Fruit fly (Drosophila melanogaster) whole organism, embryonic: Measurements from ENCODE around the gene Obp99c.

Experiments used
- Abd-B ChIP-seq: fragments of 200-800 bp; sonication (Bioruptor generic); optimal IDR thresholded peaks from 2 replicates; lab custom pipeline; 2018; ENCODE audit warnings: missing biosample characterization, mild to moderate bottlenecking, missing genetic modification characterization, moderate library complexity
- Atf-2 ChIP-seq: fragments of 200-800 bp; sonication (Bioruptor generic); optimal IDR thresholded peaks from 2 replicates; lab custom pipeline; 2016; ENCODE audit warnings: missing biosample characterization, missing genetic modification characterization
- Atf3 ChIP-seq: fragments of 200-800 bp; sonication (Bioruptor generic); optimal IDR thresholded peaks from 3 replicates; lab custom pipeline; 2016; ENCODE audit warnings: missing biosample characterization, missing genetic modification characterization
- CG10959 ChIP-seq: fragments of 200-800 bp; sonication (Bioruptor generic); IDR thresholded peaks from 2 replicates; pipeline ENCODE4 v1.3.6; 2022; ENCODE audit warnings: missing biosample characterization, missing genetic modification characterization
- CG12769 ChIP-seq: fragments of 200-800 bp; sonication (Bioruptor generic); optimal IDR thresholded peaks from 2 replicates; lab custom pipeline; 2019; ENCODE audit warnings: missing biosample characterization, mild to moderate bottlenecking, missing genetic modification characterization, moderate library complexity
- CG14050 ChIP-seq: fragments of 200-800 bp; sonication (Bioruptor generic); IDR thresholded peaks from 3 replicates; pipeline ENCODE4 v1.3.6; 2022; ENCODE audit warnings: missing biosample characterization, missing genetic modification characterization
- CG14965 ChIP-seq: fragments of 200-800 bp; sonication (Bioruptor generic); optimal IDR thresholded peaks from 2 replicates; lab custom pipeline; 2016; ENCODE audit warnings: missing biosample characterization, missing genetic modification characterization, borderline replicate concordance
- CG15269 ChIP-seq: fragments of 200-800 bp; sonication (Bioruptor generic); optimal IDR thresholded peaks from 2 replicates; lab custom pipeline; 2018; ENCODE audit warnings: missing biosample characterization, mild to moderate bottlenecking, missing genetic modification characterization, moderate library complexity
- CG17186 ChIP-seq: fragments of 200-800 bp; sonication (Bioruptor generic); optimal IDR thresholded peaks from 3 replicates; lab custom pipeline; 2017; ENCODE audit warnings: missing biosample characterization, missing genetic modification reagents, missing genetic modification characterization
- CG1832 ChIP-seq: fragments of 200-800 bp; sonication (Bioruptor generic); optimal IDR thresholded peaks from 2 replicates; lab custom pipeline; 2017; ENCODE audit warnings: missing biosample characterization, mild to moderate bottlenecking, missing genetic modification characterization, inconsistent platforms
- CG18619 ChIP-seq: fragments of 200-800 bp; sonication (Bioruptor generic); optimal IDR thresholded peaks from 3 replicates; lab custom pipeline; 2017; ENCODE audit warnings: missing biosample characterization, mild to moderate bottlenecking, missing genetic modification characterization
- CG18764 ChIP-seq: fragments of 200-800 bp; sonication (Bioruptor generic); optimal IDR thresholded peaks from 3 replicates; lab custom pipeline; 2016; ENCODE audit warnings: missing biosample characterization, missing genetic modification characterization
- CG2199 ChIP-seq: fragments of 200-800 bp; sonication (Bioruptor generic); IDR thresholded peaks from 3 replicates; pipeline ENCODE4 v1.3.6; 2022; ENCODE audit warnings: missing biosample characterization, missing genetic modification characterization
- CG2875 ChIP-seq: fragments of 200-800 bp; sonication (Bioruptor generic); optimal IDR thresholded peaks from 2 replicates; lab custom pipeline; 2017; ENCODE audit warnings: missing biosample characterization, mild to moderate bottlenecking, missing genetic modification characterization, missing genetic modification reagents
- CG30431 ChIP-seq: fragments of 200-800 bp; sonication (Bioruptor generic); optimal IDR thresholded peaks from 2 replicates; lab custom pipeline; 2017; ENCODE audit warnings: missing biosample characterization, missing genetic modification characterization
- CG3407 ChIP-seq: fragments of 200-800 bp; sonication (Bioruptor generic); optimal IDR thresholded peaks from 2 replicates; lab custom pipeline; 2018; ENCODE audit warnings: missing biosample characterization, mild to moderate bottlenecking, missing genetic modification characterization
- CG6765 ChIP-seq: fragments of 200-800 bp; sonication (Bioruptor generic); optimal IDR thresholded peaks from 3 replicates; lab custom pipeline; 2017; ENCODE audit warnings: missing biosample characterization, mild to moderate bottlenecking, missing genetic modification characterization
- CG7271 ChIP-seq: fragments of 200-800 bp; sonication (Bioruptor generic); optimal IDR thresholded peaks from 2 replicates; lab custom pipeline; 2018; ENCODE audit warnings: missing biosample characterization, mild to moderate bottlenecking, missing genetic modification characterization, moderate library complexity
- CG7372 ChIP-seq: fragments of 200-800 bp; sonication (Bioruptor generic); IDR thresholded peaks from 2 replicates; pipeline ENCODE4 v1.3.6; 2022; ENCODE audit warnings: missing biosample characterization, missing genetic modification characterization
- CG9215 ChIP-seq: fragments of 200-800 bp; sonication (Bioruptor generic); IDR thresholded peaks from 2 replicates; pipeline ENCODE4 v1.3.6; 2022; ENCODE audit warnings: missing biosample characterization, missing genetic modification characterization
- Chrac-16 ChIP-seq: fragments of 200-800 bp; sonication (Bioruptor generic); optimal IDR thresholded peaks from 3 replicates; lab custom pipeline; 2016; ENCODE audit warnings: missing biosample characterization, missing genetic modification characterization
- Deaf1 ChIP-seq: fragments of 200-800 bp; optimal IDR thresholded peaks from 3 replicates; lab custom pipeline; 2019; ENCODE audit warnings: missing biosample characterization, mild to moderate bottlenecking, missing genetic modification characterization, moderate library complexity
- Eip74EF ChIP-seq, 2 experiments: fragments of 200-800 bp in 1 of 2; fragments of >200 bp in 1 of 2; sonication (Bioruptor generic) in 1 of 2; optimal IDR thresholded peaks; 2 replicates each; lab custom pipeline; 2017 to 2019; ENCODE audit warnings: missing biosample characterization in 2 of 2, missing genetic modification characterization in 2 of 2, mild to moderate bottlenecking in 1 of 2, moderate library complexity in 1 of 2
- Fer2 ChIP-seq: fragments of 200-800 bp; sonication (Bioruptor generic); optimal IDR thresholded peaks from 2 replicates; lab custom pipeline; 2018; ENCODE audit warnings: missing biosample characterization, mild to moderate bottlenecking, missing genetic modification characterization, moderate library complexity
- HmgD ChIP-seq: fragments of 200-800 bp; sonication (Bioruptor generic); optimal IDR thresholded peaks from 3 replicates; lab custom pipeline; 2016; ENCODE audit warnings: missing biosample characterization, missing genetic modification characterization
- Lim3 ChIP-seq: fragments of 200-800 bp; sonication (Bioruptor generic); IDR thresholded peaks from 2 replicates; pipeline ENCODE4 v1.3.6; 2022; ENCODE audit warnings: missing biosample characterization, missing genetic modification characterization
- Rx ChIP-seq: fragments of 200-800 bp; sonication (Bioruptor generic); IDR thresholded peaks from 2 replicates; pipeline ENCODE4 v1.3.6; 2022; ENCODE audit warnings: missing biosample characterization, missing genetic modification characterization
- aop ChIP-seq: fragments of 200-800 bp; sonication (Bioruptor generic); IDR thresholded peaks from 2 replicates; pipeline ENCODE4 v1.3.6; 2022; ENCODE audit warnings: missing biosample characterization, missing genetic modification characterization
- bab2 ChIP-seq: fragments of 200-800 bp; sonication (Bioruptor generic); optimal IDR thresholded peaks from 2 replicates; lab custom pipeline; 2016; ENCODE audit warnings: missing biosample characterization, missing genetic modification characterization
- chn ChIP-seq: fragments of 200-800 bp; sonication (Bioruptor generic); optimal IDR thresholded peaks from 2 replicates; lab custom pipeline; 2016; ENCODE audit warnings: missing biosample characterization, missing genetic modification characterization
- crp ChIP-seq, 2 experiments: fragments of 200-800 bp; sonication (Bioruptor generic); optimal IDR thresholded peaks; 2 replicates in 1 of 2; 3 replicates in 1 of 2; lab custom pipeline; 2017; ENCODE audit warnings: missing biosample characterization in 2 of 2, missing genetic modification characterization in 2 of 2, mild to moderate bottlenecking in 1 of 2, moderate library complexity in 1 of 2
- dimm ChIP-seq: fragments of 200-800 bp; sonication (Bioruptor generic); IDR thresholded peaks from 2 replicates; pipeline ENCODE4 v1.3.6; 2022; ENCODE audit warnings: missing biosample characterization, missing genetic modification characterization
- dmrt11E ChIP-seq: fragments of 200-800 bp; sonication (Bioruptor generic); optimal IDR thresholded peaks from 3 replicates; lab custom pipeline; 2018; ENCODE audit warnings: missing biosample characterization, mild to moderate bottlenecking, missing genetic modification characterization, moderate library complexity
- dmrt99B ChIP-seq: fragments of 200-800 bp; sonication (Bioruptor generic); optimal IDR thresholded peaks from 2 replicates; lab custom pipeline; 2018; ENCODE audit warnings: missing biosample characterization, mild to moderate bottlenecking, missing genetic modification characterization, moderate library complexity
- esg ChIP-seq: fragments of 200-800 bp; sonication (Bioruptor generic); conservative IDR thresholded peaks from 2 replicates; pipeline ENCODE4 v1.3.6; 2022; ENCODE audit warnings: missing biosample characterization, missing genetic modification characterization
- gt ChIP-seq: fragments of 200-800 bp; sonication (Bioruptor generic); IDR thresholded peaks from 2 replicates; pipeline ENCODE4 v1.3.6; 2022; ENCODE audit warnings: missing biosample characterization, missing genetic modification characterization
- klu ChIP-seq: fragments of 200-800 bp; sonication (Bioruptor generic); IDR thresholded peaks from 2 replicates; pipeline ENCODE4 v1.3.6; 2022; ENCODE audit warnings: missing biosample characterization, missing genetic modification characterization
- knrl ChIP-seq: fragments of 200-800 bp; sonication (Bioruptor generic); IDR thresholded peaks from 3 replicates; pipeline ENCODE4 v1.3.6; 2022; ENCODE audit warnings: missing biosample characterization, missing genetic modification characterization; ENCODE audit not compliant: partially characterized antibody
- lab ChIP-seq: fragments of 200-800 bp; sonication (Bioruptor generic); optimal IDR thresholded peaks from 3 replicates; lab custom pipeline; 2017; ENCODE audit warnings: missing biosample characterization, missing genetic modification characterization, mild to moderate bottlenecking, moderate library complexity, missing genetic modification reagents
- lilli ChIP-seq: fragments of 200-800 bp; sonication (Bioruptor generic); optimal IDR thresholded peaks from 3 replicates; lab custom pipeline; 2016; ENCODE audit warnings: missing biosample characterization, missing genetic modification characterization
- lola ChIP-seq, 3 experiments: fragments of >200 bp in 2 of 3; fragments of 200-800 bp in 1 of 3; sonication (Bioruptor generic) in 1 of 3; optimal IDR thresholded peaks; 2 replicates each; lab custom pipeline; 2017 to 2019; ENCODE audit warnings: missing biosample characterization in 3 of 3, missing genetic modification characterization in 3 of 3, mild to moderate bottlenecking in 1 of 3, moderate library complexity in 1 of 3
- mld ChIP-seq: fragments of 200-800 bp; sonication (Bioruptor generic); IDR thresholded peaks from 3 replicates; pipeline ENCODE4 v1.3.6; 2022; ENCODE audit warnings: missing biosample characterization, missing genetic modification characterization; ENCODE audit not compliant: partially characterized antibody
- peb ChIP-seq: fragments of 200-800 bp; sonication (Bioruptor generic); IDR thresholded peaks from 2 replicates; pipeline ENCODE4 v1.3.6; 2022; ENCODE audit warnings: missing biosample characterization, missing genetic modification characterization
- pfk ChIP-seq: fragments of 200-800 bp; sonication (Bioruptor generic); optimal IDR thresholded peaks from 2 replicates; lab custom pipeline; 2018; ENCODE audit warnings: missing biosample characterization, mild to moderate bottlenecking, missing genetic modification characterization, moderate library complexity
- ro ChIP-seq: fragments of 200-800 bp; sonication (Bioruptor generic); IDR thresholded peaks from 2 replicates; pipeline ENCODE4 v1.3.6; 2022; ENCODE audit warnings: missing biosample characterization, missing genetic modification characterization
- salm ChIP-seq: fragments of 200-800 bp; sonication (Bioruptor generic); optimal IDR thresholded peaks from 2 replicates; lab custom pipeline; 2018; ENCODE audit warnings: missing biosample characterization, mild to moderate bottlenecking, missing genetic modification characterization
- sna ChIP-seq: fragments of 200-800 bp; sonication (Bioruptor generic); IDR thresholded peaks from 2 replicates; pipeline ENCODE4 v1.3.6; 2022; ENCODE audit warnings: missing biosample characterization, missing genetic modification characterization; ENCODE audit not compliant: partially characterized antibody
- so ChIP-seq: fragments of 200-800 bp; sonication (Bioruptor generic); IDR thresholded peaks from 3 replicates; pipeline ENCODE4 v1.3.6; 2022; ENCODE audit warnings: missing biosample characterization, missing genetic modification characterization
- ssp ChIP-seq: fragments of 200-800 bp; sonication (Bioruptor generic); IDR thresholded peaks from 2 replicates; pipeline ENCODE4 v1.3.6; 2022; ENCODE audit warnings: missing biosample characterization, missing genetic modification characterization

Obp99c gene

DNA sequence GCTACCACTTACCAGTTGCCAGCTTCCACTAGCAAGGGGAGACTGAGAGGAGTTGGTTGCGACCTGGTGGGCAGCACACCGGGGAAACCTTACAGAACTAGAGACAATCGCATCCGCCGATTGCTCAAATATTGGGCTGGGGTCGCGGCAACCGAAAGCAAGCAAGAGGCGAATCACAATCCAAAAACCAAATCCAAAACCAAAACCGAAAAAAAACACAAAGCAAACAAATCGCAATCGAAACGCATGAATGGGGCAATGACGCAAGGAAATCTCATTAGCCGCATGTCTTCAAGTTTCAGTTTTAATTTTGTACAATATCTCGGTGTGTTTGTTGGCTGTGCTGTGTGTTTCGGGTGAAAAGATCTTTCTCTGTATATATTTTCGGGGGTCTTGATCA lies at the start of gene Obp99c:
TSS of gene Obp99c (minus strand) at position 101 of the 400 bp plus-strand sequence.
- TF ChIP-seq dmrt99B (peak; percentile 19), CG7271 (no peak), Chrac-16 (GFP tag; lab: Kevin White, UChicago) (no peak)

DNA sequence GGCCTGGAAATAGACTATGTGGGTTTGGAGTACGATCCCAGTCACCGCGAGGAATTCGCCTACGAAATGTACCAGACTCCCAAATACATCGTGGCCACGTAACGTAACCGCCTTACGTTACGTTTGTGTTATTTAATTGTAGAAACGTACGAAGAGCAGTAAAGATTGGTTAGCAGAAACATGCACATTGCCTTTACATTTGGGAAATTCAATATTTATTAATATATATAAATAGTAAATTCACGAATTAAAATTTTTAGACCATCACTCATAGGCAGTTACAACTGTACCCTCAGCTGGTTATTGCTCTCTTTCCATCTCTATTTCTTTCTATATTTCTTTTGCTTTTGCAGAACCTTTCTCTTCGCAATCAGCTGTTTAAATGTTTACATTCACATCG lies 48.8 kb upstream of the Obp99c start, which contains the start of gene Gnpnat:
TSS of gene Gnpnat (plus strand) at position 385 of the 400 bp plus-strand sequence.
- TF ChIP-seq Abd-B (GFP tag; lab: Kevin White, UChicago) (peak; percentile 23), CG2199 (GFP tag; lab: Robert Waterston, UW) (no peak), lola (GFP tag; optimal IDR thresholded peaks at IDR 0.05; lab: Kevin White, UChicago) (peak in 1 of 3 experiments; percentile 27), CG18619 (no peak), CG14965 (GFP tag; lab: Kevin White, UChicago) (no peak), CG2875 (GFP tag; lab: Kevin White, UChicago) (peak; percentile 35), CG10959 (no peak), CG15269 (peak; percentile 62), pfk (GFP tag; lab: Kevin White, UChicago) (no peak), lab (peak; percentile 77), klu (no peak), Atf3 (GFP tag; lab: Kevin White, UChicago) (no peak), dimm (no peak), chn (GFP tag; lab: Kevin White, UChicago) (no peak), Lim3 (no peak), HmgD (GFP tag; lab: Kevin White, UChicago) (no peak), dmrt11E (tag; lab: Kevin White, UChicago) (peak; percentile 51), CG1832 (no peak), knrl (no peak), CG30431 (peak; percentile 5), CG14050 (no peak), ssp (GFP tag; lab: Robert Waterston, UW) (no peak), mld (GFP tag; lab: Robert Waterston, UW) (no peak), CG9215 (GFP tag; lab: Robert Waterston, UW) (no peak), ro (GFP tag; lab: Robert Waterston, UW) (no peak), CG6765 (GFP tag; lab: Kevin White, UChicago) (no peak), CG7372 (GFP tag; lab: Robert Waterston, UW) (no peak), aop (no peak), sna (GFP tag; lab: Robert Waterston, UW) (no peak), peb (GFP tag; lab: Robert Waterston, UW) (no peak), Eip74EF (GFP tag; optimal IDR thresholded peaks at IDR 0.05; lab: Kevin White, UChicago) (peak in 1 of 2 experiments; percentile 25), Rx (GFP tag; lab: Robert Waterston, UW) (no peak), CG17186 (no peak), salm (peak; percentile 47), bab2 (no peak), Atf-2 (GFP tag; lab: Kevin White, UChicago) (no peak), Fer2 (tag; lab: Kevin White, UChicago) (no peak), gt (GFP tag; lab: Robert Waterston, UW) (no peak), CG18764 (GFP tag; lab: Kevin White, UChicago) (no peak), so (no peak), Deaf1 (peak; percentile 26), lilli (GFP tag; lab: Kevin White, UChicago) (peak; percentile 39), esg (GFP tag; lab: Robert Waterston, UW) (no peak), CG12769 (tag; lab: Kevin White, UChicago) (peak; percentile 21), CG3407 (peak; percentile 31), crp (GFP tag; optimal IDR thresholded peaks at IDR 0.05; lab: Kevin White, UChicago) (peak in 1 of 2 experiments; percentile 66)
